Fruit fly (Drosophila melanogaster) whole organism, embryonic: Measurements from ENCODE around the gene Pnn.

Experiments used
- ATbp ChIP-seq: fragments of 200-800 bp; sonication (Bioruptor generic); optimal IDR thresholded peaks from 2 replicates; lab custom pipeline; 2017; ENCODE audit warnings: missing biosample characterization, mild to moderate bottlenecking, missing genetic modification characterization, missing genetic modification reagents
- Ada2b ChIP-seq: fragments of 200-800 bp; sonication (Bioruptor generic); IDR thresholded peaks from 2 replicates; pipeline ENCODE4 v1.3.6; 2022; ENCODE audit warnings: missing biosample characterization, missing genetic modification characterization
- Atf3 ChIP-seq: fragments of 200-800 bp; sonication (Bioruptor generic); optimal IDR thresholded peaks from 3 replicates; lab custom pipeline; 2016; ENCODE audit warnings: missing biosample characterization, missing genetic modification characterization
- B-H1 ChIP-seq: fragments of 200-800 bp; sonication (Bioruptor generic); IDR thresholded peaks from 3 replicates; pipeline ENCODE4 v1.3.6; 2022; ENCODE audit warnings: missing biosample characterization, missing genetic modification characterization
- CG10431 ChIP-seq: fragments of 200-800 bp; sonication (Bioruptor generic); optimal IDR thresholded peaks from 3 replicates; lab custom pipeline; 2018; ENCODE audit warnings: missing biosample characterization, mild to moderate bottlenecking, missing genetic modification characterization
- CG11696 ChIP-seq: fragments of 200-800 bp; sonication (Bioruptor generic); IDR thresholded peaks from 2 replicates; pipeline ENCODE4 v1.3.6; 2022; ENCODE audit warnings: missing biosample characterization, missing genetic modification characterization
- CG12104 ChIP-seq: fragments of 200-800 bp; sonication (Bioruptor generic); optimal IDR thresholded peaks from 3 replicates; lab custom pipeline; 2016; ENCODE audit warnings: missing biosample characterization, missing genetic modification characterization
- CG13123 ChIP-seq: fragments of 200-800 bp; sonication (Bioruptor generic); optimal IDR thresholded peaks from 2 replicates; lab custom pipeline; 2016; ENCODE audit warnings: missing biosample characterization, missing genetic modification characterization
- CG14441 ChIP-seq: fragments of 200-800 bp; sonication (Bioruptor generic); IDR thresholded peaks from 2 replicates; pipeline ENCODE4 v1.3.6; 2022; ENCODE audit warnings: missing biosample characterization, missing genetic modification characterization
- CG14667 ChIP-seq: fragments of 200-800 bp; sonication (Bioruptor generic); IDR thresholded peaks from 2 replicates; pipeline ENCODE4 v1.3.6; 2022; ENCODE audit warnings: missing biosample characterization, missing genetic modification characterization
- CG2202 ChIP-seq: fragments of 200-800 bp; sonication (Bioruptor generic); optimal IDR thresholded peaks from 2 replicates; lab custom pipeline; 2018; ENCODE audit warnings: missing biosample characterization, mild to moderate bottlenecking, missing genetic modification characterization
- CG31441 ChIP-seq: fragments of 200-800 bp; sonication (Bioruptor generic); IDR thresholded peaks from 2 replicates; pipeline ENCODE4 v1.3.6; 2022; ENCODE audit warnings: missing biosample characterization, missing genetic modification characterization
- CG3847 ChIP-seq: fragments of 200-800 bp; sonication (Bioruptor generic); IDR thresholded peaks from 2 replicates; pipeline ENCODE4 v1.3.6; 2022; ENCODE audit warnings: missing biosample characterization, missing genetic modification characterization
- CG6854 ChIP-seq: fragments of 200-800 bp; sonication (Bioruptor generic); optimal IDR thresholded peaks from 3 replicates; lab custom pipeline; 2017; ENCODE audit warnings: missing biosample characterization, mild to moderate bottlenecking, missing genetic modification characterization
- CG7839 ChIP-seq: fragments of 200-800 bp; sonication (Bioruptor generic); optimal IDR thresholded peaks from 3 replicates; lab custom pipeline; 2018; ENCODE audit warnings: missing biosample characterization, mild to moderate bottlenecking, missing genetic modification characterization, moderate library complexity
- CG7987 ChIP-seq: fragments of 200-800 bp; sonication (Bioruptor generic); optimal IDR thresholded peaks from 2 replicates; lab custom pipeline; 2018; ENCODE audit warnings: missing biosample characterization, mild to moderate bottlenecking, missing genetic modification characterization, moderate library complexity
- CG8290 ChIP-seq, 3 experiments: fragments of 200-800 bp; sonication (Bioruptor generic); optimal IDR thresholded peaks; 2 replicates each; lab custom pipeline; 2016 to 2019; ENCODE audit warnings: missing biosample characterization in 3 of 3, missing genetic modification characterization in 3 of 3, mild to moderate bottlenecking in 2 of 3, moderate library complexity in 1 of 3
- CG8765 ChIP-seq: fragments of 200-800 bp; sonication (Bioruptor generic); IDR thresholded peaks from 2 replicates; pipeline ENCODE4 v1.3.6; 2022; ENCODE audit warnings: missing biosample characterization, missing genetic modification characterization
- CG9932 ChIP-seq: fragments of 200-800 bp; sonication (Bioruptor generic); IDR thresholded peaks from 2 replicates; pipeline ENCODE4 v1.3.6; 2022; ENCODE audit warnings: missing biosample characterization, missing genetic modification characterization
- CTCF ChIP-seq: fragments of 200-800 bp; sonication (Bioruptor generic); optimal IDR thresholded peaks from 2 replicates; lab custom pipeline; 2017; ENCODE audit warnings: missing biosample characterization, mild to moderate bottlenecking, missing genetic modification characterization, moderate library complexity
- Chrac-16 ChIP-seq: fragments of 200-800 bp; sonication (Bioruptor generic); optimal IDR thresholded peaks from 3 replicates; lab custom pipeline; 2016; ENCODE audit warnings: missing biosample characterization, missing genetic modification characterization
- Dbx ChIP-seq: fragments of 200-800 bp; sonication (Bioruptor generic); IDR thresholded peaks from 3 replicates; pipeline ENCODE4 v1.3.6; 2022; ENCODE audit warnings: missing biosample characterization, missing genetic modification characterization
- Dfd ChIP-seq, 2 experiments: fragments of >200 bp; optimal IDR thresholded peaks; 2 replicates each; lab custom pipeline; 2017; ENCODE audit warnings: missing biosample characterization in 2 of 2, missing genetic modification characterization in 2 of 2
- E2f1 ChIP-seq: fragments of 200-800 bp; sonication (Bioruptor generic); IDR thresholded peaks from 2 replicates; pipeline ENCODE4 v1.3.6; 2022; ENCODE audit warnings: missing biosample characterization, missing genetic modification characterization
- Gsc ChIP-seq: fragments of 200-800 bp; sonication (Bioruptor generic); IDR thresholded peaks from 2 replicates; pipeline ENCODE4 v1.3.6; 2022; ENCODE audit warnings: missing biosample characterization, missing genetic modification characterization
- HHEX ChIP-seq: fragments of 200-800 bp; sonication (Bioruptor generic); optimal IDR thresholded peaks from 3 replicates; lab custom pipeline; 2017; ENCODE audit warnings: missing biosample characterization, mild to moderate bottlenecking, missing genetic modification characterization, missing genetic modification reagents
- HLH4C ChIP-seq: fragments of 200-800 bp; sonication (Bioruptor generic); IDR thresholded peaks from 3 replicates; pipeline ENCODE4 v1.3.6; 2022; ENCODE audit warnings: missing biosample characterization, missing genetic modification characterization; ENCODE audit not compliant: partially characterized antibody
- Hsf ChIP-seq: fragments of 200-800 bp; sonication (Bioruptor generic); optimal IDR thresholded peaks from 3 replicates; lab custom pipeline; 2016; ENCODE audit warnings: missing biosample characterization, missing genetic modification characterization
- Nf-YA ChIP-seq: fragments of 200-800 bp; sonication (Bioruptor generic); IDR thresholded peaks from 2 replicates; pipeline ENCODE4 v1.3.6; 2022; ENCODE audit warnings: missing biosample characterization, missing genetic modification characterization
- Pdp1 ChIP-seq, 2 experiments: fragments of 200-800 bp; sonication (Bioruptor generic); optimal IDR thresholded peaks; 3 replicates each; lab custom pipeline; 2016; ENCODE audit warnings: missing biosample characterization in 2 of 2, missing genetic modification characterization in 2 of 2, mild to moderate bottlenecking in 1 of 2, moderate library complexity in 1 of 2
- Scr ChIP-seq: fragments of 200-800 bp; sonication (Bioruptor generic); IDR thresholded peaks from 2 replicates; pipeline ENCODE4 v1.3.6; 2022; ENCODE audit warnings: missing biosample characterization, missing genetic modification characterization; ENCODE audit not compliant: partially characterized antibody
- Sry-δ ChIP-seq: fragments of 200-800 bp; sonication (Bioruptor generic); optimal IDR thresholded peaks from 2 replicates; lab custom pipeline; 2016; ENCODE audit warnings: missing biosample characterization, missing genetic modification characterization
- Stat92E ChIP-seq, 3 experiments: fragments of >200 bp in 2 of 3; fragments of 200-800 bp in 1 of 3; sonication (Bioruptor generic) in 1 of 3; optimal IDR thresholded peaks; 2 replicates each; lab custom pipeline; 2017 to 2019; ENCODE audit warnings: missing biosample characterization in 3 of 3, missing genetic modification characterization in 3 of 3, mild to moderate bottlenecking in 1 of 3, moderate library complexity in 1 of 3
- TFAM ChIP-seq: fragments of 200-800 bp; sonication (Bioruptor generic); optimal IDR thresholded peaks from 2 replicates; lab custom pipeline; 2017; ENCODE audit warnings: missing biosample characterization, missing genetic modification characterization, inconsistent platforms
- Xrp1 ChIP-seq: fragments of 200-800 bp; sonication (Bioruptor generic); IDR thresholded peaks from 2 replicates; pipeline ENCODE4 v1.3.6; 2022; ENCODE audit warnings: missing biosample characterization, missing genetic modification characterization
- ara ChIP-seq: fragments of 200-800 bp; sonication (Bioruptor generic); IDR thresholded peaks from 2 replicates; pipeline ENCODE4 v1.3.6; 2022; ENCODE audit warnings: missing biosample characterization, missing genetic modification characterization
- br ChIP-seq: fragments of >200 bp; optimal IDR thresholded peaks from 2 replicates; lab custom pipeline; 2017
- dimm ChIP-seq: fragments of 200-800 bp; sonication (Bioruptor generic); IDR thresholded peaks from 2 replicates; pipeline ENCODE4 v1.3.6; 2022; ENCODE audit warnings: missing biosample characterization, missing genetic modification characterization
- exex ChIP-seq: fragments of 200-800 bp; sonication (Bioruptor generic); optimal IDR thresholded peaks from 4 replicates; lab custom pipeline; 2018; ENCODE audit warnings: missing biosample characterization, mild to moderate bottlenecking, missing genetic modification characterization, moderate library complexity
- ftz-f1 ChIP-seq: fragments of 200-800 bp; sonication (Bioruptor generic); optimal IDR thresholded peaks from 2 replicates; lab custom pipeline; 2016; ENCODE audit warnings: missing biosample characterization, missing genetic modification characterization
- gce ChIP-seq: fragments of 200-800 bp; sonication (Bioruptor generic); IDR thresholded peaks from 3 replicates; pipeline ENCODE4 v1.3.6; 2022; ENCODE audit warnings: missing biosample characterization, missing genetic modification characterization
- gcm ChIP-seq: fragments of 200-800 bp; sonication (Bioruptor generic); optimal IDR thresholded peaks from 2 replicates; lab custom pipeline; 2019; ENCODE audit warnings: missing biosample characterization, mild to moderate bottlenecking, missing genetic modification characterization, moderate library complexity
- grn ChIP-seq: fragments of 200-800 bp; sonication (Bioruptor generic); optimal IDR thresholded peaks from 3 replicates; lab custom pipeline; 2017; ENCODE audit warnings: missing biosample characterization, missing genetic modification characterization
- p53 ChIP-seq: fragments of 200-800 bp; sonication (Bioruptor generic); optimal IDR thresholded peaks from 2 replicates; lab custom pipeline; 2016; ENCODE audit warnings: missing biosample characterization, missing genetic modification characterization
- pnt ChIP-seq: fragments of 200-800 bp; sonication (Bioruptor generic); optimal IDR thresholded peaks from 3 replicates; lab custom pipeline; 2016; ENCODE audit warnings: missing biosample characterization, missing genetic modification characterization
- pros ChIP-seq: fragments of 200-800 bp; sonication (Bioruptor generic); optimal IDR thresholded peaks from 3 replicates; lab custom pipeline; 2019; ENCODE audit warnings: missing biosample characterization, mild to moderate bottlenecking, missing genetic modification characterization, moderate library complexity
- ranshi ChIP-seq: fragments of 200-800 bp; sonication (Bioruptor generic); IDR thresholded peaks from 2 replicates; pipeline ENCODE4 v1.3.6; 2022; ENCODE audit warnings: missing biosample characterization, missing genetic modification characterization
- sima ChIP-seq: fragments of 200-800 bp; sonication (Bioruptor generic); optimal IDR thresholded peaks from 2 replicates; lab custom pipeline; 2016; ENCODE audit warnings: missing biosample characterization, missing genetic modification characterization
- sob ChIP-seq: fragments of 200-800 bp; sonication (Bioruptor generic); IDR thresholded peaks from 2 replicates; pipeline ENCODE4 v1.3.6; 2022; ENCODE audit warnings: missing biosample characterization, missing genetic modification characterization
- sug ChIP-seq: fragments of 200-800 bp; optimal IDR thresholded peaks from 2 replicates; lab custom pipeline; 2019; ENCODE audit warnings: missing biosample characterization, mild to moderate bottlenecking, missing genetic modification characterization, moderate library complexity
- tup ChIP-seq: fragments of 200-800 bp; sonication (Bioruptor generic); optimal IDR thresholded peaks from 2 replicates; lab custom pipeline; 2016; ENCODE audit warnings: missing biosample characterization, mild to moderate bottlenecking, missing genetic modification characterization, moderate library complexity
- yki ChIP-seq: fragments of >200 bp; optimal IDR thresholded peaks from 3 replicates; lab custom pipeline; 2018

Gene Pnn

DNA sequence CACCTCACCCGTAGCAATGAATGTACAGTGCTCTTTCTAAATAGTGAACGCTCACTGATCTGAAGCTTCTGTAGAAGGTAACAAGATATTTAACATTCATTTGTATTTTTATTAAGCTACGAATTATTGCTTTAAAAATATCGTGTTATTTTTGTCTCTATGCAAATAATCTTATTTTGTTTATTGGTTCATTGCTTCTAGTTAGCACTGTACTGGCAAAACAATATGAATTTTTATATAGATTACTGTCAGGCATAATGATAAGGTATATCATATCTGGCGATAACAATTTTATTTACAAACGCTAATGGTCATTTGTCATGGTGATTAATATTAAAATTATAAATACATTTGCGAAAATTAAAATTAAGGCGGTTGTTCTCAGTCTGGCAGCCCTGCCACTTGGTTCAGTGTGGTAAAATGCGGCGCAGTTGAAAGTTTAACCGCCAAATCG is 30.8 kb downstream of the Pnn start, which contains the start of gene CG9471 (continued):
- TF ChIP-seq CG6854 (GFP tag; lab: Kevin White, UChicago) = peak; percentile 85
- peak; percentile 77 for TF ChIP-seq tup (GFP tag; lab: Kevin White, UChicago)
- TF ChIP-seq CG14441 (GFP tag; lab: Robert Waterston, UW) = peak; percentile 91
- TF ChIP-seq CG14667 (GFP tag; lab: Robert Waterston, UW) = peak; percentile 89
- TF ChIP-seq TFAM = peak; percentile 38
- peak; percentile 90 for TF ChIP-seq B-H1 (GFP tag; lab: Robert Waterston, UW)
- peak; percentile 32; the same call in 1 of the 3 replicates for TF ChIP-seq HLH4C (GFP tag; lab: Robert Waterston, UW)
- no peak for TF ChIP-seq yki (lab: Kevin White, UChicago)
- TF ChIP-seq p53 = peak; percentile 3
- TF ChIP-seq pnt = peak; percentile 89
- TF ChIP-seq sob (GFP tag; lab: Robert Waterston, UW) = peak; percentile 94
- peak; percentile 91 for TF ChIP-seq Dbx
- TF ChIP-seq Dfd (GFP tag; optimal IDR thresholded peaks at IDR 0.05; lab: Kevin White, UChicago) = no peak
- TF ChIP-seq ara (GFP tag; lab: Robert Waterston, UW) = peak; percentile 91
- peak; percentile 91 for TF ChIP-seq E2f1 (GFP tag; lab: Robert Waterston, UW)
- peak; percentile 93 for TF ChIP-seq CG9932 (GFP tag; lab: Robert Waterston, UW)
- TF ChIP-seq Gsc = peak; percentile 70
- TF ChIP-seq sug (tag; lab: Kevin White, UChicago) = peak; percentile 91
- peak; percentile 94 for TF ChIP-seq Hsf (GFP tag; lab: Kevin White, UChicago)
- peak; percentile 49 for TF ChIP-seq Sry-δ (GFP tag; lab: Kevin White, UChicago)
- peak; percentile 94 for TF ChIP-seq ranshi (GFP tag; lab: Robert Waterston, UW)
- peak; percentile 94 for TF ChIP-seq gcm (GFP tag; lab: Kevin White, UChicago)
- TF ChIP-seq Chrac-16 (GFP tag; lab: Kevin White, UChicago) = peak; percentile 92
- peak; percentile 82 for TF ChIP-seq grn
- no peak for TF ChIP-seq pros (GFP tag; lab: Kevin White, UChicago)
- TF ChIP-seq HHEX (GFP tag; lab: Kevin White, UChicago) = peak; percentile 93
- peak; percentile 84 for TF ChIP-seq CG11696
- peak; percentile 68; the same call in 1 of the 2 replicates for TF ChIP-seq dimm (GFP tag; lab: Robert Waterston, UW)
- peak; percentile 92 for TF ChIP-seq exex (tag; lab: Kevin White, UChicago)
- peak; percentile 92 for TF ChIP-seq CG7839
- peak; percentile 83 for TF ChIP-seq Atf3
- peak; percentile 70; the same call in 1 of the 2 replicates for TF ChIP-seq CG8765 (GFP tag; lab: Robert Waterston, UW)
- peak; percentile 26 for TF ChIP-seq CTCF (GFP tag; lab: Kevin White, UChicago)
- TF ChIP-seq br (lab: Kevin White, UChicago) = no peak
- peak; percentile 88 for TF ChIP-seq ATbp (GFP tag; lab: Kevin White, UChicago)
- peak; percentile 7 for TF ChIP-seq sima (GFP tag; lab: Kevin White, UChicago)
- peak; percentile 89 for TF ChIP-seq CG3847 (GFP tag; lab: Robert Waterston, UW)
- peak; percentile 95 for TF ChIP-seq Xrp1
- peak; percentile 80 for TF ChIP-seq CG7987 (GFP tag; lab: Kevin White, UChicago)
- peak; percentile 80; the same call in 2 of the 3 replicates for TF ChIP-seq gce (GFP tag; lab: Robert Waterston, UW)
- peak; percentile 29 for TF ChIP-seq ftz-f1 (GFP tag; lab: Kevin White, UChicago)
- TF ChIP-seq Nf-YA (GFP tag; lab: Robert Waterston, UW) = peak; percentile 88
- peak; percentile 85 for TF ChIP-seq CG12104 (GFP tag; lab: Kevin White, UChicago)
- TF ChIP-seq CG2202 = peak; percentile 76
- TF ChIP-seq CG10431 (GFP tag; lab: Kevin White, UChicago) = peak; percentile 62
- no peak for TF ChIP-seq Scr (GFP tag; lab: Robert Waterston, UW)
- peak in 1 of 3 experiments; percentile 71 for TF ChIP-seq Stat92E (GFP tag; optimal IDR thresholded peaks at IDR 0.05; lab: Kevin White, UChicago)
- TF ChIP-seq CG13123 (GFP tag; lab: Kevin White, UChicago) = peak; percentile 83
- peak; percentile 88 to 92 for TF ChIP-seq Pdp1 (GFP tag; optimal IDR thresholded peaks at IDR 0.05; lab: Kevin White, UChicago)
- TF ChIP-seq Ada2b (GFP tag; lab: Robert Waterston, UW) = peak; percentile 93
- peak; percentile 81 for TF ChIP-seq CG8290 (GFP tag; optimal IDR thresholded peaks at IDR 0.05; lab: Kevin White, UChicago)
- TF ChIP-seq CG8290 (tag; optimal IDR thresholded peaks at IDR 0.05; lab: Kevin White, UChicago) = peak in 1 of 2 experiments; percentile 79
- peak; percentile 95 for TF ChIP-seq CG31441
